Fruit fly (Drosophila melanogaster) S2 (cell line): ENCODE results near the gene CG42580.
"Not testable (repeated sequence)": the region's sequence is repeated elsewhere in the genome, so short reads cannot be mapped to it uniquely, and the experiment has no call there.

Source experiments
- CG8478 ChIP-seq: fragments of >200 bp; optimal IDR thresholded peaks from 2 replicates; lab custom pipeline; 2018
- CTCF ChIP-seq, 2 experiments: fragments of >200 bp; optimal IDR thresholded peaks; 2 replicates each; lab custom pipeline; 2018

- not testable (repeated sequence) for TF ChIP-seq CTCF (optimal IDR thresholded peaks at IDR 0.05; lab: Kevin White, UChicago); CG8478
These were observed at the start of gene CG42580 for dm6 chrX:20573982-20574381.
